Worm (Caenorhabditis elegans) whole organism, midembryonic: ENCODE results near the gene ZK666.1.

ENCODE experiments used
- flt-1 ChIP-seq: fragments of 200-800 bp; sonication (Bioruptor generic); IDR thresholded peaks from 2 replicates; pipeline ENCODE4 v1.3.6; 2022; ENCODE audit warnings: missing genetic modification characterization, missing compliant biosample characterization
- tab-1 ChIP-seq: fragments of 200-800 bp; sonication (Bioruptor generic); IDR thresholded peaks from 2 replicates; pipeline ENCODE4 v1.3.6; 2022; ENCODE audit warnings: missing genetic modification characterization, missing compliant biosample characterization

ce11 chrII:10446814-10447213 is 24.3 kb downstream of the ZK666.1 start:
- TF ChIP-seq tab-1 (GFP tag; lab: Robert Waterston, UW), result no peak
- TF ChIP-seq flt-1 (GFP tag; lab: Robert Waterston, UW), result no peak
